Worm (Caenorhabditis elegans) whole organism, young adult: ENCODE measurements around the gene ZK1248.20.

Source experiments
- C17E4.6 ChIP-seq: fragments of 200-800 bp; sonication (Bioruptor generic); IDR thresholded peaks from 2 replicates; pipeline ENCODE4 v1.3.6; 2022; ENCODE audit warnings: missing genetic modification reagents, missing genetic modification characterization, missing compliant biosample characterization
- K12H6.12 ChIP-seq: fragments of 200-800 bp; sonication (Bioruptor generic); optimal IDR thresholded peaks from 2 replicates; lab custom pipeline; 2018; ENCODE audit warnings: mild to moderate bottlenecking, missing genetic modification characterization, missing compliant biosample characterization
- die-1 ChIP-seq: sonication (generic microtip); optimal IDR thresholded peaks from 2 replicates; lab custom pipeline; 2016; ENCODE audit warnings: missing genotype, mild to moderate bottlenecking, missing genetic modification characterization, missing compliant biosample characterization
- fkh-3 ChIP-seq: sonication (generic microtip); optimal IDR thresholded peaks from 2 replicates; lab custom pipeline; 2016; ENCODE audit warnings: mild to moderate bottlenecking, missing genetic modification characterization, missing compliant biosample characterization
- hmg-20 ChIP-seq: fragments of 200-800 bp; sonication (Bioruptor generic); IDR thresholded peaks from 2 replicates; pipeline ENCODE4 v1.3.6; 2022; ENCODE audit warnings: missing genetic modification reagents, missing genetic modification characterization, missing compliant biosample characterization
- madf-8 ChIP-seq: fragments of 200-800 bp; sonication (Bioruptor generic); conservative IDR thresholded peaks from 2 replicates; pipeline ENCODE4 v1.3.6; 2022; ENCODE audit warnings: missing genetic modification reagents, missing genetic modification characterization, missing compliant biosample characterization
- nfya-1 ChIP-seq: sonication (generic microtip); optimal IDR thresholded peaks from 2 replicates; lab custom pipeline; 2017; ENCODE audit warnings: antibody characterized with exemption, missing compliant biosample characterization, missing genetic modification characterization, borderline replicate concordance; ENCODE audit not compliant: insufficient read depth
- unc-130 ChIP-seq: sonication (generic microtip); optimal IDR thresholded peaks from 2 replicates; lab custom pipeline; 2016; ENCODE audit warnings: missing genetic modification reagents, missing genetic modification characterization, missing compliant biosample characterization
- ztf-26 ChIP-seq: sonication (generic microtip); optimal IDR thresholded peaks from 2 replicates; lab custom pipeline; 2017; ENCODE audit warnings: missing genetic modification characterization, missing compliant biosample characterization

DNA sequence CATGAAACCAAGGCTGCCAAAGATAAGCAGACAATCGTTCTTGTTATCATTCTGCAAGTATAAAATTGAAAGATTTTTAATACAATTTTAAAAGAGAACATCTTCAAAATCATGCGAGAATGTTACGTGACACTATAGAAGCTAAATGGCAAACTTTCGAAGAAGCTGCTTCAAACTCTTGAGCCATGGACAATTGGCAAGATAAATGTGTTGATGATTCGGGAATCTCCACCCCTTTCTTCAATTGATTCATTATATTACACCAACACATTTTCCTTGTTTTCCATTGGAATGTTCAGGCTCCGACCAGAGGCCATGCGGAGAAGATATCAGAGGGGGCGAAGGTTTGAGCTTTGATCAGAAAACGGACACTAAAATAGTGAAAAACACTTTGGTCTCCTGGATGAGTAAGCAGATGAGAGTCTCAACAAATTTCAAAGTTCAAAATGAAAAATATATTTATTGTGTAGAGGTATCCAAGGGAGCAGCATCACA lies 24.7 kb downstream of the ZK1248.20 start, which contains the start of gene lec-5:
- TF ChIP-seq nfya-1 (tag; lab: Kevin White, UChicago), result no peak
- TF ChIP-seq unc-130 (GFP tag; lab: Kevin White, UChicago), result no peak
- no peak for TF ChIP-seq madf-8 (GFP tag; lab: Robert Waterston, UW)
- no peak for TF ChIP-seq hmg-20
- TF ChIP-seq fkh-3 (tag; lab: Kevin White, UChicago), result no peak
- TF ChIP-seq K12H6.12 (tag; lab: Kevin White, UChicago), result no peak
- TF ChIP-seq C17E4.6 (GFP tag; lab: Robert Waterston, UW), result no peak
- TF ChIP-seq ztf-26 (tag; lab: Kevin White, UChicago), result no peak
- TF ChIP-seq die-1 (tag; lab: Kevin White, UChicago), result no peak
